Worm (Caenorhabditis elegans) whole organism, L4 larva: Measurements from ENCODE around the gene F54F7.3.

Source experiments
- F49E8.2 ChIP-seq: sonication (generic microtip); optimal IDR thresholded peaks from 2 replicates; lab custom pipeline; 2016; ENCODE audit warnings: missing compliant biosample characterization, mild to moderate bottlenecking, missing genetic modification characterization, borderline replicate concordance
- ama-1 ChIP-seq: fragments of 150-350 bp; optimal IDR thresholded peaks from 2 replicates; lab custom pipeline; 2014; ENCODE audit warnings: inconsistent platforms, mixed read lengths
- attf-4 ChIP-seq: sonication (generic microtip); optimal IDR thresholded peaks from 3 replicates; lab custom pipeline; 2017; ENCODE audit warnings: missing biosample characterization, missing genetic modification characterization
- daf-8 ChIP-seq: fragments of 200-800 bp; sonication (Bioruptor generic); IDR thresholded peaks from 2 replicates; pipeline ENCODE4 v1.3.6; 2022; ENCODE audit warnings: missing genetic modification characterization, missing compliant biosample characterization
- egl-27 ChIP-seq: sonication (generic microtip); optimal IDR thresholded peaks from 3 replicates; lab custom pipeline; 2017; ENCODE audit warnings: missing biosample characterization, missing genetic modification reagents, missing genetic modification characterization
- hlh-30 ChIP-seq: sonication (generic microtip); optimal IDR thresholded peaks from 2 replicates; lab custom pipeline; 2017; ENCODE audit warnings: antibody characterized with exemption, mild to moderate bottlenecking, missing genetic modification characterization, missing compliant biosample characterization; ENCODE audit not compliant: insufficient read depth
- nhr-25 ChIP-seq: sonication (generic microtip); optimal IDR thresholded peaks from 2 replicates; lab custom pipeline; 2017; ENCODE audit warnings: missing genetic modification characterization, mild to moderate bottlenecking, missing compliant biosample characterization, antibody characterized with exemption, moderate library complexity, borderline replicate concordance; ENCODE audit not compliant: insufficient read depth
- skn-1 ChIP-seq: fragments of 150-350 bp; optimal IDR thresholded peaks from 2 replicates; lab custom pipeline; 2014; ENCODE audit warnings: missing biosample characterization, missing genetic modification characterization
- tag-97 ChIP-seq: fragments of 200-800 bp; sonication (Bioruptor generic); IDR thresholded peaks from 2 replicates; pipeline ENCODE4 v1.3.6; 2022; ENCODE audit warnings: missing genetic modification characterization, missing compliant biosample characterization
- unc-130 ChIP-seq: sonication (generic microtip); optimal IDR thresholded peaks from 2 replicates; lab custom pipeline; 2016; ENCODE audit warnings: missing genetic modification reagents, missing genetic modification characterization, missing compliant biosample characterization
- unc-62 ChIP-seq, 3 experiments: fragments of 150-350 bp in 1 of 3; sonication (generic microtip); optimal IDR thresholded peaks in 2 of 3; peaks in 1 of 3; 1 replicate in 1 of 3; 2 replicates in 2 of 3; lab custom pipeline; 2014 to 2017; ENCODE audit warnings: missing biosample characterization in 3 of 3, missing genetic modification characterization in 3 of 3, missing genetic modification reagents in 3 of 3, missing genotype in 1 of 3
- zag-1 ChIP-seq: fragments of 150-350 bp; optimal IDR thresholded peaks from 2 replicates; lab custom pipeline; 2014; ENCODE audit warnings: missing biosample characterization, missing genetic modification characterization

DNA sequence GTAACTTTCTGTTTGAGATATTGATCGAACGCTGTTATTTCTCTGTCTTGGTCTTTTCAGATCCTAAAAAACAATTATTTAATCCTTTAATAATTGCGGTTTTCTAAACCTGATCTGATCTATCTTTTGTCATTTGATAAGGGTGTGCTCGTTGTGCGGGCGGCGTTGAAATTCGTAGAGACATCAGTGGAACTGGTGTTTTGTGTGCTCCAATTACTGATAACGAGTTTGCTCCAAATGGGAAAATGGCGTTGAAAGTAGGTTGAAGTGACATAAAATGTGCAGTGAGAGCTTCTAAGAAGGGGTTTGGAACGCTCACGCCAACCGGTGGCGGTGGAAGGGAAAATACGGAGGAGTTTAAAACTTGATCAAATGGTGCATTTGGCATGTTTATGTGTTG, 4.5 kb upstream of the F54F7.3 start:
- TF ChIP-seq hlh-30, result no peak
- no peak for TF ChIP-seq unc-62 (GFP tag; optimal IDR thresholded peaks at IDR 0.05 in 1 of 2; lab: Kevin White, UChicago)
- no peak for TF ChIP-seq unc-62 (tag; optimal IDR thresholded peaks at IDR 0.05; lab: Kevin White, UChicago)
- no peak for TF ChIP-seq tag-97
- no peak for TF ChIP-seq zag-1 (tag; lab: Kevin White, UChicago)
- no peak for TF ChIP-seq ama-1 (lab: Kevin White, UChicago)
- TF ChIP-seq daf-8 (GFP tag; lab: Robert Waterston, UW), result no peak
- TF ChIP-seq F49E8.2, result no peak
- TF ChIP-seq egl-27 (tag; lab: Kevin White, UChicago), result no peak
- TF ChIP-seq skn-1 (tag; lab: Kevin White, UChicago), result no peak
- no peak for TF ChIP-seq nhr-25 (tag; lab: Kevin White, UChicago)
- TF ChIP-seq attf-4 (tag; lab: Kevin White, UChicago), result no peak
- TF ChIP-seq unc-130 (GFP tag; lab: Kevin White, UChicago), result no peak
